Worm (Caenorhabditis elegans): Measurements from ENCODE around the gene Y72A10A.1.

The Y72A10A.1 gene

DNA sequence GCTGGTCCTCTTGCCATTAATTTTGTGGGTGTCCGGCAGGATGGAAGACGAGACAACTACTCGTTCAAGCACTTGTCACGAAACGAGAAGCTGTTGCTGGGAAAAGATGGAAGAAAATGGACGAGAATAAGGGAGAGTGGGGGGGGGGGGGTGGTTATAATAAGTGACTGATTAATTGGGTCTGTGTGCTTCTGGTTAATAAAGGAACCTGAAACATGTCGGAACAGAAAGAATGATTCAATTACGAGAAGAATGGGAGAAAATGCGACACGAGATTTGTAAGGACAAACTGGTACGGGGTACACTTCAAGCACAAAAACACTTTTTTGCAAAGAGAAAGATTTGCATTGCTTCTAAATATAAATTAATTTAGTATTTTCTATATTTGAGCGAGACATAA is 17.3 kb upstream of the Y72A10A.1 start:
- TF ChIP-seq F55B11.4 (tag; optimal IDR thresholded peaks at IDR 0.05; ENCODE audit: borderline replicate concordance, insufficient read depth) (no peak), dox-1 (GFP tag; IDR thresholded peaks at IDR 0.05) (no peak), B0261.1 (tag; optimal IDR thresholded peaks at IDR 0.05) (no peak), C06A6.2 (GFP tag; conservative IDR thresholded peaks at IDR 0.05) (no peak), B0019.2 (GFP tag; conservative IDR thresholded peaks at IDR 0.05) (no peak), snpc-4 (GFP tag; optimal IDR thresholded peaks at IDR 0.05) (no peak), snpc-4 (tag; optimal IDR thresholded peaks at IDR 0.05) (no peak), lsy-27 (tag; optimal IDR thresholded peaks at IDR 0.05; ENCODE audit: borderline replicate concordance, insufficient read depth) (no peak), egrh-3 (GFP tag; IDR thresholded peaks at IDR 0.05) (no peak), akir-1 (GFP tag; optimal IDR thresholded peaks at IDR 0.05) (no peak), bed-1 (GFP tag; IDR thresholded peaks at IDR 0.05) (no peak), lsl-1 (GFP tag; optimal IDR thresholded peaks at IDR 0.05) (no peak), ztf-28 (GFP tag; IDR thresholded peaks at IDR 0.05) (no peak), lag-1 (GFP tag; IDR thresholded peaks at IDR 0.05) (no peak)

- TF ChIP-seq zfh-2 (GFP tag; conservative IDR thresholded peaks at IDR 0.05) (peak; percentile 28), madf-10 (tag; optimal IDR thresholded peaks at IDR 0.05) (no peak)
These were observed 12.9 kb upstream of the Y72A10A.1 start for ce11 chrX:6150949-6151519.

DNA sequence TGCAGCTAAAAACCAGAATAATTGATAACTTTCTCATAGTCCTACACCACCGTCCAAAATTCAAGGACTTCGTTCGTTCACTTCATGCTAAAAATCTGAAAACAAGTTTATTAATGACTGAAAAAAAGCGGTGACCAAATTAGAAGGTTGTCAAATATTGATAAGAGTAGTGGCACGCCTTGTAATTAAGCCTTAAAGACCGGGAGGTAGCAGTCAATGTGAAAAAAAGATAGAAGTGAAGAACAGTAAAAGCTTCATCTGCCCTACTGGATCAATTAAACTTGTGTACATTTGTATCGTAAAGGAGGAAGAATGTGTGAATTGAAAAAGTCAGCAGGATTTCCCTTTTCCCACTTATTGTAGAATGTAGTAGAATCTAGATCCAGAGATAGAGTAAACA is 12.3 kb upstream of the Y72A10A.1 start, which contains the start of gene tag-275:
Gene tag-275 (minus strand): TSS at position 101 of the 400 bp plus-strand sequence.
- TF ChIP-seq mxl-1 (tag; optimal IDR thresholded peaks at IDR 0.05) (no peak), somi-1 (GFP tag; optimal IDR thresholded peaks at IDR 0.05) (no peak), nfyb-1 (GFP tag; IDR thresholded peaks at IDR 0.05) (no peak)

ce11 chrX:6145921-6146320 is 7.8 kb upstream of the Y72A10A.1 start:
- TF ChIP-seq bed-2 (GFP tag; IDR thresholded peaks at IDR 0.05) (no peak), unc-62 (GFP tag; optimal IDR thresholded peaks at IDR 0.05) (no peak), lin-40 (tag; optimal IDR thresholded peaks at IDR 0.05) (no peak), hrde-1 (tag; optimal IDR thresholded peaks at IDR 0.05; ENCODE audit: borderline replicate concordance) (no peak)

ce11 chrX:6134423-6134822 is 3.7 kb downstream of the Y72A10A.1 start:
- TF ChIP-seq K12H6.12 (tag; optimal IDR thresholded peaks at IDR 0.05), result no peak
- peak; percentile 92 for TF ChIP-seq zfh-2 (GFP tag; conservative IDR thresholded peaks at IDR 0.05)
- 0 out of 2 replicates have a peak, but pooled peaks have one; percentile 35 for TF ChIP-seq madf-3 (GFP tag; IDR thresholded peaks at IDR 0.05)
- TF ChIP-seq egrh-3 (GFP tag; IDR thresholded peaks at IDR 0.05), result peak; percentile 47

DNA sequence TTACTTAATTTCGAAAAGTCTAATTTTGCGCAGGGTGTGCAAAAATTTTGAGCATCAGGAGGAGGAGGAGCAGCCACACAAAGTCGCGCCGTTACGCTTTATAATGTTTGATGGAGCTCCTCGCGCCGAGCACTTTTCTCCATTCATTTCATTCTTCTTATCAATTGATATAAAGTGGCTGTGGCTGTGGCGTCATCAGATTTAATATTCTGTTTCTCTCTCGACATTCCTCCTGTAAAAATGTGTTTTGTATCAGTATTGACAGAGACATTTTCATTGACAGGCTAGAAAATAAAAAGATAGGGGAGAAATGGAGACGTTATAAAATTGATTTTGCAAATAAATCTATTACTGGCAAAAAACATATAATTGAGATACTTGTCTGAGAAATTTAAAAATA is 8.9 kb downstream of the Y72A10A.1 start:
- no peak for TF ChIP-seq egl-18 (GFP tag; IDR thresholded peaks at IDR 0.05)
- peak; percentile 88 for TF ChIP-seq nhr-80 (tag; optimal IDR thresholded peaks at IDR 0.05)
- TF ChIP-seq ama-1 (optimal IDR thresholded peaks at IDR 0.05), result no peak
- no peak for TF ChIP-seq ama-1 (GFP tag; optimal IDR thresholded peaks at IDR 0.05)
- TF ChIP-seq snpc-3.4 (tag; optimal IDR thresholded peaks at IDR 0.05), result no peak
- peak; percentile 41; the same call in 1 of the 2 replicates for TF ChIP-seq dox-1 (GFP tag; IDR thresholded peaks at IDR 0.05)
- no peak for TF ChIP-seq ekl-4 (GFP tag; IDR thresholded peaks at IDR 0.05)
- TF ChIP-seq let-607 (tag; optimal IDR thresholded peaks at IDR 0.05), result peak in 1 of 2 experiments; percentile 12
- TF ChIP-seq bed-2 (GFP tag; IDR thresholded peaks at IDR 0.05), result no peak
- TF ChIP-seq rec-8 (tag; optimal IDR thresholded peaks at IDR 0.05), result no peak
- peak; percentile 2 for TF ChIP-seq lin-40 (tag; optimal IDR thresholded peaks at IDR 0.05)
- TF ChIP-seq zfh-2 (GFP tag; conservative IDR thresholded peaks at IDR 0.05), result no peak
- TF ChIP-seq B0336.3 (GFP tag; IDR thresholded peaks at IDR 0.05), result peak; percentile 47; the same call in 1 of the 2 replicates
- TF ChIP-seq Y53F4B.3 (GFP tag; IDR thresholded peaks at IDR 0.05), result no peak
- peak; percentile 51 for TF ChIP-seq atf-7 (tag; optimal IDR thresholded peaks at IDR 0.05)
